Fruit fly (Drosophila melanogaster) whole organism, embryonic: ENCODE measurements around the gene Jhbp12.

Source experiments
- Adf1 ChIP-seq: fragments of 200-800 bp; sonication (Bioruptor generic); IDR thresholded peaks from 2 replicates; pipeline ENCODE4 v1.3.6; 2022; ENCODE audit warnings: missing biosample characterization, missing genetic modification characterization
- Antp ChIP-seq: fragments of 200-800 bp; sonication (Bioruptor generic); optimal IDR thresholded peaks from 3 replicates; lab custom pipeline; 2016; ENCODE audit warnings: missing biosample characterization, missing genetic modification characterization
- Bgb ChIP-seq: fragments of 200-800 bp; sonication (Bioruptor generic); IDR thresholded peaks from 2 replicates; pipeline ENCODE4 v1.3.6; 2022; ENCODE audit warnings: missing biosample characterization, missing genetic modification characterization; ENCODE audit not compliant: partially characterized antibody
- Bteb2 ChIP-seq: fragments of 200-800 bp; sonication (Bioruptor generic); optimal IDR thresholded peaks from 2 replicates; lab custom pipeline; 2016; ENCODE audit warnings: missing biosample characterization, missing genetic modification characterization
- CG10274 ChIP-seq: fragments of 200-800 bp; sonication (Bioruptor generic); optimal IDR thresholded peaks from 3 replicates; lab custom pipeline; 2017; ENCODE audit warnings: missing biosample characterization, mild to moderate bottlenecking, missing genetic modification characterization
- CG11504 ChIP-seq: fragments of 200-800 bp; sonication (Bioruptor generic); optimal IDR thresholded peaks from 3 replicates; lab custom pipeline; 2019; ENCODE audit warnings: missing biosample characterization, mild to moderate bottlenecking, missing genetic modification characterization, moderate library complexity
- CG12942 ChIP-seq: fragments of 200-800 bp; sonication (Bioruptor generic); optimal IDR thresholded peaks from 3 replicates; lab custom pipeline; 2016; ENCODE audit warnings: missing biosample characterization, missing genetic modification characterization
- CG13424 ChIP-seq: fragments of 200-800 bp; sonication (Bioruptor generic); optimal IDR thresholded peaks from 2 replicates; lab custom pipeline; 2019; ENCODE audit warnings: missing biosample characterization, mild to moderate bottlenecking, missing genetic modification characterization, moderate library complexity
- CG14667 ChIP-seq: fragments of 200-800 bp; sonication (Bioruptor generic); IDR thresholded peaks from 2 replicates; pipeline ENCODE4 v1.3.6; 2022; ENCODE audit warnings: missing biosample characterization, missing genetic modification characterization
- CG14860 ChIP-seq: fragments of 200-800 bp; sonication (Bioruptor generic); IDR thresholded peaks from 3 replicates; pipeline ENCODE4 v1.3.6; 2022; ENCODE audit warnings: missing biosample characterization, missing genetic modification characterization; ENCODE audit not compliant: partially characterized antibody
- CG15073 ChIP-seq: fragments of 200-800 bp; sonication (Bioruptor generic); optimal IDR thresholded peaks from 2 replicates; lab custom pipeline; 2016; ENCODE audit warnings: missing biosample characterization, missing genetic modification characterization
- CG3065 ChIP-seq: fragments of 200-800 bp; sonication (Bioruptor generic); optimal IDR thresholded peaks from 2 replicates; lab custom pipeline; 2016; ENCODE audit warnings: missing biosample characterization, missing genetic modification characterization
- CG3847 ChIP-seq: fragments of 200-800 bp; sonication (Bioruptor generic); IDR thresholded peaks from 2 replicates; pipeline ENCODE4 v1.3.6; 2022; ENCODE audit warnings: missing biosample characterization, missing genetic modification characterization
- CG4360 ChIP-seq: fragments of 200-800 bp; sonication (Bioruptor generic); IDR thresholded peaks from 2 replicates; pipeline ENCODE4 v1.3.6; 2022; ENCODE audit warnings: missing biosample characterization, missing genetic modification characterization
- CG4707 ChIP-seq: fragments of 200-800 bp; sonication (Bioruptor generic); optimal IDR thresholded peaks from 2 replicates; lab custom pipeline; 2018; ENCODE audit warnings: missing biosample characterization, mild to moderate bottlenecking, missing genetic modification characterization, moderate library complexity
- CG6254 ChIP-seq: fragments of 200-800 bp; sonication (Bioruptor generic); optimal IDR thresholded peaks from 3 replicates; lab custom pipeline; 2017; ENCODE audit warnings: mild to moderate bottlenecking, missing biosample characterization, missing genetic modification reagents, missing genetic modification characterization
- CG6765 ChIP-seq: fragments of 200-800 bp; sonication (Bioruptor generic); optimal IDR thresholded peaks from 3 replicates; lab custom pipeline; 2017; ENCODE audit warnings: missing biosample characterization, mild to moderate bottlenecking, missing genetic modification characterization
- CG7786 ChIP-seq: fragments of 200-800 bp; sonication (Bioruptor generic); optimal IDR thresholded peaks from 2 replicates; lab custom pipeline; 2016; ENCODE audit warnings: missing biosample characterization, missing genetic modification characterization
- CG9797 ChIP-seq: fragments of 200-800 bp; sonication (Bioruptor generic); optimal IDR thresholded peaks from 3 replicates; lab custom pipeline; 2018; ENCODE audit warnings: missing biosample characterization, mild to moderate bottlenecking, missing genetic modification characterization
- Camta ChIP-seq: fragments of 200-800 bp; sonication (Bioruptor generic); optimal IDR thresholded peaks from 2 replicates; lab custom pipeline; 2016; ENCODE audit warnings: missing biosample characterization, missing genetic modification characterization
- Dip2 ChIP-seq: fragments of 200-800 bp; sonication (Bioruptor generic); IDR thresholded peaks from 2 replicates; pipeline ENCODE4 v1.3.6; 2022; ENCODE audit warnings: missing biosample characterization, missing genetic modification characterization
- HLH3B ChIP-seq: fragments of 200-800 bp; sonication (Bioruptor generic); IDR thresholded peaks from 2 replicates; pipeline ENCODE4 v1.3.6; 2022; ENCODE audit warnings: missing biosample characterization, missing genetic modification characterization
- HLHmδ ChIP-seq: fragments of 200-800 bp; sonication (Bioruptor generic); optimal IDR thresholded peaks from 2 replicates; lab custom pipeline; 2018; ENCODE audit warnings: missing biosample characterization, mild to moderate bottlenecking, missing genetic modification characterization, moderate library complexity
- HmgZ ChIP-seq: fragments of 200-800 bp; sonication (Bioruptor generic); optimal IDR thresholded peaks from 2 replicates; lab custom pipeline; 2018; ENCODE audit warnings: missing biosample characterization, mild to moderate bottlenecking, missing genetic modification characterization
- Kr ChIP-seq: fragments of 200-800 bp; sonication (Bioruptor generic); optimal IDR thresholded peaks from 2 replicates; lab custom pipeline; 2017; ENCODE audit warnings: missing biosample characterization, mild to moderate bottlenecking, missing genetic modification characterization
- Neu2 ChIP-seq: fragments of 200-800 bp; sonication (Bioruptor generic); optimal IDR thresholded peaks from 3 replicates; lab custom pipeline; 2016; ENCODE audit warnings: missing biosample characterization, missing genetic modification characterization, borderline replicate concordance
- Ravus ChIP-seq: fragments of 200-800 bp; sonication (Bioruptor generic); IDR thresholded peaks from 2 replicates; pipeline ENCODE4 v1.3.6; 2022; ENCODE audit warnings: missing biosample characterization, missing genetic modification characterization
- Rfx ChIP-seq: fragments of 200-800 bp; sonication (Bioruptor generic); IDR thresholded peaks from 2 replicates; pipeline ENCODE4 v1.3.6; 2022; ENCODE audit warnings: missing biosample characterization, missing genetic modification characterization
- chif ChIP-seq, 2 experiments: fragments of 200-800 bp; sonication (Bioruptor generic); optimal IDR thresholded peaks; 3 replicates each; lab custom pipeline; 2016; ENCODE audit warnings: missing biosample characterization in 2 of 2, missing genetic modification characterization in 2 of 2
- chinmo ChIP-seq: fragments of 200-800 bp; sonication (Bioruptor generic); IDR thresholded peaks from 4 replicates; pipeline ENCODE4 v1.3.6; 2022; ENCODE audit warnings: missing biosample characterization, missing genetic modification characterization; ENCODE audit not compliant: partially characterized antibody
- crp ChIP-seq, 2 experiments: fragments of 200-800 bp; sonication (Bioruptor generic); optimal IDR thresholded peaks; 2 replicates in 1 of 2; 3 replicates in 1 of 2; lab custom pipeline; 2017; ENCODE audit warnings: missing biosample characterization in 2 of 2, missing genetic modification characterization in 2 of 2, mild to moderate bottlenecking in 1 of 2, moderate library complexity in 1 of 2
- disco-r ChIP-seq: fragments of 200-800 bp; sonication (Bioruptor generic); optimal IDR thresholded peaks from 2 replicates; lab custom pipeline; 2016; ENCODE audit warnings: missing biosample characterization, missing genetic modification characterization
- emc ChIP-seq: fragments of 200-800 bp; sonication (Bioruptor generic); optimal IDR thresholded peaks from 2 replicates; lab custom pipeline; 2016; ENCODE audit warnings: missing biosample characterization, missing genetic modification characterization
- fru ChIP-seq: fragments of >200 bp; optimal IDR thresholded peaks from 2 replicates; lab custom pipeline; 2017
- gsb ChIP-seq: fragments of 200-800 bp; sonication (Bioruptor generic); IDR thresholded peaks from 2 replicates; pipeline ENCODE4 v1.3.6; 2022; ENCODE audit warnings: missing biosample characterization, missing genetic modification characterization
- gt ChIP-seq: fragments of 200-800 bp; sonication (Bioruptor generic); IDR thresholded peaks from 2 replicates; pipeline ENCODE4 v1.3.6; 2022; ENCODE audit warnings: missing biosample characterization, missing genetic modification characterization
- lab ChIP-seq: fragments of 200-800 bp; sonication (Bioruptor generic); optimal IDR thresholded peaks from 3 replicates; lab custom pipeline; 2017; ENCODE audit warnings: missing biosample characterization, missing genetic modification characterization, mild to moderate bottlenecking, moderate library complexity, missing genetic modification reagents
- mirr ChIP-seq: fragments of 200-800 bp; sonication (Bioruptor generic); optimal IDR thresholded peaks from 3 replicates; lab custom pipeline; 2018; ENCODE audit warnings: missing biosample characterization, mild to moderate bottlenecking, missing genetic modification characterization
- nmo ChIP-seq: fragments of 200-800 bp; sonication (Bioruptor generic); optimal IDR thresholded peaks from 2 replicates; lab custom pipeline; 2018; ENCODE audit warnings: missing biosample characterization, mild to moderate bottlenecking, missing genetic modification characterization, moderate library complexity
- nom ChIP-seq: fragments of 200-800 bp; sonication (Bioruptor generic); optimal IDR thresholded peaks from 2 replicates; lab custom pipeline; 2017; ENCODE audit warnings: missing biosample characterization, missing genetic modification characterization, mild to moderate bottlenecking, moderate library complexity, missing genetic modification reagents
- pb ChIP-seq: fragments of 200-800 bp; sonication (Bioruptor generic); optimal IDR thresholded peaks from 3 replicates; lab custom pipeline; 2016; ENCODE audit warnings: missing biosample characterization, missing genetic modification characterization
- psq ChIP-seq: fragments of 200-800 bp; sonication (Bioruptor generic); optimal IDR thresholded peaks from 2 replicates; lab custom pipeline; 2017; ENCODE audit warnings: missing biosample characterization, missing genetic modification characterization
- salm ChIP-seq: fragments of 200-800 bp; sonication (Bioruptor generic); optimal IDR thresholded peaks from 2 replicates; lab custom pipeline; 2018; ENCODE audit warnings: missing biosample characterization, mild to moderate bottlenecking, missing genetic modification characterization
- sim ChIP-seq: fragments of 200-800 bp; sonication (Bioruptor generic); IDR thresholded peaks from 2 replicates; pipeline ENCODE4 v1.3.6; 2022; ENCODE audit warnings: missing biosample characterization, missing genetic modification characterization
- sima ChIP-seq: fragments of 200-800 bp; sonication (Bioruptor generic); optimal IDR thresholded peaks from 2 replicates; lab custom pipeline; 2016; ENCODE audit warnings: missing biosample characterization, missing genetic modification characterization
- sob ChIP-seq: fragments of 200-800 bp; sonication (Bioruptor generic); IDR thresholded peaks from 2 replicates; pipeline ENCODE4 v1.3.6; 2022; ENCODE audit warnings: missing biosample characterization, missing genetic modification characterization
- sr ChIP-seq: fragments of 200-800 bp; sonication (Bioruptor generic); IDR thresholded peaks from 3 replicates; pipeline ENCODE4 v1.3.6; 2022; ENCODE audit warnings: missing biosample characterization, missing genetic modification characterization
- tap ChIP-seq: fragments of 200-800 bp; optimal IDR thresholded peaks from 3 replicates; lab custom pipeline; 2019; ENCODE audit warnings: missing biosample characterization, mild to moderate bottlenecking, missing genetic modification characterization, moderate library complexity
- tx ChIP-seq: fragments of 200-800 bp; sonication (Bioruptor generic); optimal IDR thresholded peaks from 2 replicates; lab custom pipeline; 2016; ENCODE audit warnings: missing biosample characterization, missing genetic modification characterization
- zf30C ChIP-seq: fragments of 200-800 bp; sonication (Bioruptor generic); optimal IDR thresholded peaks from 3 replicates; lab custom pipeline; 2018; ENCODE audit warnings: missing biosample characterization, mild to moderate bottlenecking, missing genetic modification characterization

Gene Jhbp12

dm6 chr3R:24543033-24543675, 18.6 kb downstream of the Jhbp12 start (continued):
- peak; percentile 76 for TF ChIP-seq psq (GFP tag; lab: Kevin White, UChicago)
- peak; percentile 89 for TF ChIP-seq Camta (GFP tag; lab: Kevin White, UChicago)
- no peak for TF ChIP-seq Dip2
- TF ChIP-seq CG9797 (GFP tag; lab: Kevin White, UChicago), result no peak
- TF ChIP-seq Kr (GFP tag; lab: Kevin White, UChicago), result no peak
- TF ChIP-seq Bteb2 (GFP tag; lab: Kevin White, UChicago), result peak; percentile 93
- TF ChIP-seq CG11504 (tag; lab: Kevin White, UChicago), result peak; percentile 96
- TF ChIP-seq lab (GFP tag; lab: Kevin White, UChicago), result peak; percentile 94
- peak; percentile 93 for TF ChIP-seq gsb
- peak; percentile 76 for TF ChIP-seq emc (GFP tag; lab: Kevin White, UChicago)
- TF ChIP-seq Neu2, result no peak
- TF ChIP-seq CG4707 (GFP tag; lab: Kevin White, UChicago), result peak; percentile 83
- peak; percentile 30 for TF ChIP-seq pb
- TF ChIP-seq HmgZ, result peak; percentile 97
- 0 out of 4 replicates have a peak, but pooled peaks have one; percentile 45 for TF ChIP-seq chinmo (GFP tag; lab: Robert Waterston, UW)
- TF ChIP-seq CG3847 (GFP tag; lab: Robert Waterston, UW), result peak; percentile 96
- peak; percentile 85; the same call in 2 of the 3 replicates for TF ChIP-seq sr
- no peak for TF ChIP-seq nom (GFP tag; lab: Kevin White, UChicago)
- TF ChIP-seq CG6254 (GFP tag; lab: Kevin White, UChicago), result peak; percentile 8
- peak; percentile 75 for TF ChIP-seq CG6765 (GFP tag; lab: Kevin White, UChicago)
- no peak for TF ChIP-seq fru (lab: Kevin White, UChicago)
- no peak for TF ChIP-seq Bgb (GFP tag; lab: Robert Waterston, UW)
- TF ChIP-seq sim (GFP tag; lab: Robert Waterston, UW), result peak; percentile 53; the same call in 1 of the 2 replicates
- peak; percentile 55; the same call in 1 of the 2 replicates for TF ChIP-seq CG4360 (GFP tag; lab: Robert Waterston, UW)
- peak; percentile 84 for TF ChIP-seq CG7786 (GFP tag; lab: Kevin White, UChicago)
- peak; percentile 87 for TF ChIP-seq tx
- peak; percentile 89 for TF ChIP-seq CG12942 (GFP tag; lab: Kevin White, UChicago)
- peak; percentile 98 for TF ChIP-seq Rfx (GFP tag; lab: Robert Waterston, UW)
- TF ChIP-seq CG10274 (GFP tag; lab: Kevin White, UChicago), result peak; percentile 73
- peak in 1 of 2 experiments; percentile 48 for TF ChIP-seq crp (GFP tag; optimal IDR thresholded peaks at IDR 0.05; lab: Kevin White, UChicago)
- TF ChIP-seq HLHmδ (GFP tag; lab: Kevin White, UChicago), result no peak
- TF ChIP-seq HLH3B (GFP tag; lab: Robert Waterston, UW), result peak; percentile 96
- peak; percentile 67 for TF ChIP-seq disco-r (GFP tag; lab: Kevin White, UChicago)
- TF ChIP-seq sima, result peak; percentile 52
- TF ChIP-seq CG14860 (GFP tag; lab: Robert Waterston, UW), result no peak
- TF ChIP-seq Adf1 (GFP tag; lab: Robert Waterston, UW), result peak; percentile 79
- peak; percentile 88 for TF ChIP-seq salm (tag; lab: Kevin White, UChicago)
- TF ChIP-seq tap, result peak; percentile 96
- peak; percentile 71 for TF ChIP-seq CG3065 (GFP tag; lab: Kevin White, UChicago)
- TF ChIP-seq chif (GFP tag; optimal IDR thresholded peaks at IDR 0.05; lab: Kevin White, UChicago), result peak; percentile 82 to 88
- peak; percentile 51 for TF ChIP-seq CG15073 (GFP tag; lab: Kevin White, UChicago)
- TF ChIP-seq mirr (GFP tag; lab: Kevin White, UChicago), result peak; percentile 94
- peak; percentile 97 for TF ChIP-seq sob (GFP tag; lab: Robert Waterston, UW)
- peak; percentile 72 for TF ChIP-seq gt
- TF ChIP-seq CG13424 (tag; lab: Kevin White, UChicago), result peak; percentile 96
- TF ChIP-seq Ravus (GFP tag; lab: Robert Waterston, UW), result peak; percentile 89
- TF ChIP-seq nmo (GFP tag; lab: Kevin White, UChicago), result peak; percentile 92
- TF ChIP-seq zf30C, result peak; percentile 3
- TF ChIP-seq Antp (GFP tag; lab: Kevin White, UChicago), result peak; percentile 66
- TF ChIP-seq CG14667 (GFP tag; lab: Robert Waterston, UW), result peak; percentile 91
